Fruit fly (Drosophila melanogaster): Measurements from ENCODE around the gene Cyp28d1.

DNA sequence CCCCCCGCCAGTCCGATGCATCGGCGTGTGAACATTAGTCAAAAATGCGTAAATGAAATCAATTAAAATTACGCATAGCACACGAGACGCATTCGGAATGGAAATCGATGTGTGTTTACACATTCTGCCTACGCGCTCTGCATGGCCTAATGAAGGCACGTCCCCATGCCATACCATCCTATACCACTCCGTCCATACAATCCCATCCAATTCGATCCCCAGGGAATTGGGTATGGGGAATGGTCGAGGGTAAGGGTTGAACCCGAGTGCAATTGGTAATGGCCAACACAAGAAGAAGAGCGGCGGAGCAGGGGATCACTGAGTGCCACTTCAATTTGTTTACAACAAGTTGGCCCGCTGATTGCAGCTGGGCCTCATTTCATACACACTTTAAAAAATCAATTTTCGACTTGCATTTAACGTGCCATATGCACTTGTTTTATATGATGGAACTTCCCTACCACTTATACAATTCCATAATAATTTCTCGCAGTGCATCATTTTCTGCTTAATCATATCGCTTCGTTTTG lies 35.2 kb downstream of the Cyp28d1 start:
- TF ChIP-seq Hr39 (optimal IDR thresholded peaks at IDR 0.05) (no peak), fru (optimal IDR thresholded peaks at IDR 0.05) (no peak), Hr78 (GFP tag; optimal IDR thresholded peaks at IDR 0.05) (peak in 1 of 2 experiments; percentile 17)

Data from whole organism, embryonic.